Worm (Caenorhabditis elegans) whole organism, L4/young adult: Measurements from ENCODE around the gene K12H6.6.

Experiments
- W03F9.2 ChIP-seq: fragments of 150-350 bp; optimal IDR thresholded peaks from 2 replicates; lab custom pipeline; 2014; ENCODE audit warnings: missing biosample characterization, missing genetic modification characterization
- dao-5 ChIP-seq: sonication (generic microtip); optimal IDR thresholded peaks from 2 replicates; lab custom pipeline; 2016; ENCODE audit warnings: missing genotype, missing genetic modification characterization, moderate library complexity, missing compliant biosample characterization
- him-1 ChIP-seq: sonication (generic microtip); optimal IDR thresholded peaks from 2 replicates; lab custom pipeline; 2016; ENCODE audit warnings: missing genotype, missing genetic modification reagents, missing genetic modification characterization, missing compliant biosample characterization

DNA sequence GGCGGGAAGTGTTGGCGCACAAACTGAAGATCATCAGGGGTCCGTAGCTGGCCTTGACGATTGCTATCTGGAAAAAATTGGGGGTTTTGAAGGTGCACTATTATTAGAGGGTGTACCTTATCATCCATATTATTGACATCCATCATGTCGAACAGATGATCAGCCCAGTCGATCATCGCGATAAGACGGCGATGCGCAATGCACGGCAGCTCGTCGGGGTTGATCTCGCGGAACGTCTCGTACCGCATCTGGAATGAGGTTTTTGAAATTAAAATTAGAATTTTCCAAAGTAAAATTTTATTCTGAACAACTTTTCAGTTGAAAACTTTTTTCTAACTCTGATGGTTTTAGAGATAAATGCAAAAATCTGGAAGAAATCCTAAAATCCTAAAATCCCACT, 33.1 kb downstream of the K12H6.6 start:
- TF ChIP-seq dao-5 (tag; lab: Kevin White, UChicago) (no peak), him-1 (tag; lab: Kevin White, UChicago) (no peak), W03F9.2 (tag; lab: Kevin White, UChicago) (no peak)
